Worm (Caenorhabditis elegans): ENCODE data around the gene srg-4.

Gene srg-4

ce11 chrIII:6236649-6237048 is 25.2 kb downstream of the srg-4 start, which contains the start of gene T12A2.21:
Gene T12A2.21, minus strand, starts transcription at chrIII:6236749.
- TF ChIP-seq madf-6 (GFP tag; IDR thresholded peaks at IDR 0.05) (no peak), F22D6.2 (tag; optimal IDR thresholded peaks at IDR 0.05) (no peak), nhr-179 (tag; optimal IDR thresholded peaks at IDR 0.05) (no peak), F52B5.7 (tag; optimal IDR thresholded peaks at IDR 0.05) (no peak), let-526 (GFP tag; IDR thresholded peaks at IDR 0.05) (no peak), lsy-27 (tag; optimal IDR thresholded peaks at IDR 0.05; ENCODE audit: borderline replicate concordance, insufficient read depth) (no peak), sea-2 (GFP tag; IDR thresholded peaks at IDR 0.05) (no peak), chd-7 (tag; optimal IDR thresholded peaks at IDR 0.05) (no peak), ceh-40 (GFP tag; IDR thresholded peaks at IDR 0.05) (no peak)

ce11 chrIII:6231880-6232279 is 30.0 kb downstream of the srg-4 start:
- TF ChIP-seq hlh-12 (tag; optimal IDR thresholded peaks at IDR 0.05): no peak
- TF ChIP-seq sea-2 (GFP tag; IDR thresholded peaks at IDR 0.05): no peak
- TF ChIP-seq fkh-3 (tag; optimal IDR thresholded peaks at IDR 0.05): no peak
- peak; percentile 68 for TF ChIP-seq nhr-80 (tag; optimal IDR thresholded peaks at IDR 0.05)
- peak; percentile 68; the same call in 1 of the 2 replicates for TF ChIP-seq hmg-1.2 (GFP tag; IDR thresholded peaks at IDR 0.05)

- no peak for TF ChIP-seq ZK185.1 (tag; optimal IDR thresholded peaks at IDR 0.05; ENCODE audit: poor library complexity, severe bottlenecking)
- no peak for TF ChIP-seq B0261.1 (tag; optimal IDR thresholded peaks at IDR 0.05)
- no peak for TF ChIP-seq ztf-28 (GFP tag; IDR thresholded peaks at IDR 0.05)
- no peak for TF ChIP-seq F22D6.2 (tag; optimal IDR thresholded peaks at IDR 0.05)
- TF ChIP-seq K11D2.4 (GFP tag; IDR thresholded peaks at IDR 0.05): no peak
- no peak for TF ChIP-seq ceh-58 (GFP tag; IDR thresholded peaks at IDR 0.05)
- no peak for TF ChIP-seq nfya-2 (GFP tag; IDR thresholded peaks at IDR 0.05)
- TF ChIP-seq tlf-1 (GFP tag; optimal IDR thresholded peaks at IDR 0.05): no peak
- no peak for TF ChIP-seq cebp-2 (GFP tag; IDR thresholded peaks at IDR 0.05)
- TF ChIP-seq akir-1 (GFP tag; optimal IDR thresholded peaks at IDR 0.05): no peak
Measured at ce11 chrIII:6230870-6231269, 31.0 kb downstream of the srg-4 start, which contains the start of gene esyt-2. Gene esyt-2, minus strand, starts transcription at chrIII:6230970.

ce11 chrIII:6221403-6221802 is 40.5 kb downstream of the srg-4 start:
- peak; percentile 82 for TF ChIP-seq hmg-1.2 (GFP tag; IDR thresholded peaks at IDR 0.05)
- no peak for TF ChIP-seq nfyb-1 (GFP tag; IDR thresholded peaks at IDR 0.05)
- TF ChIP-seq F39B2.1 (GFP tag; IDR thresholded peaks at IDR 0.05): no peak
- no peak for TF ChIP-seq C06A6.2 (GFP tag; conservative IDR thresholded peaks at IDR 0.05)
- TF ChIP-seq ztf-18 (tag; optimal IDR thresholded peaks at IDR 0.05): no peak
- no peak for TF ChIP-seq Y53F4B.3 (GFP tag; IDR thresholded peaks at IDR 0.05)
- TF ChIP-seq chd-7 (tag; optimal IDR thresholded peaks at IDR 0.05): no peak
- TF ChIP-seq lin-35 (GFP tag; optimal IDR thresholded peaks at IDR 0.05): no peak

DNA sequence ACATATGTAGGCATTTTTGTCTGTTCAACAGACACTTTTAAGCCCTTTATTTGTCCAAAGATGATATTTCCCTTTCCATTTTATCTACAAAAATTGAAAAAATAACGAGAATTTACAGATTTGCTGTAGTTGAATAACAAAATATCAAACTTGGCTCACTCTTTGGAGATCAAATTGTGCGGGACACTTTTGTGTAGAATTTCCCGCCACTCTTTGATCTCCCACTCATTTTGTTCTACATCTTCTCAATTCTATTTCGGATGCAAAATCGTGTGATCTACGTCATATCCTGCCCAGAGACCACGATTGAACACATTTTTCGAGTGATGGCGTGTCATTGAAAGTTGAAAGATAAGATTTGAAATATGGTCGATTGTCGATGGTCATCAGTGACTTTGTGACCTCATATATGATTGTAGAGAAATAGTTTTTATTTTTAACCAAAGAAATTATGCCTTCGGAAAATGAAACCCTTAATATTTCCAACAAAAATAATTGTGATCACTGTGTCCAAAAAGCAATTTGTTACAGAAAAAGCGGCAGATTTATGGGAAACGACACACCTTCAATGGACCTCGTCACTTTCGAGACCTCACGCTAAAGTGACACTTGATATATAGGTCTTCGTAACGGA is 44.9 kb downstream of the srg-4 start, which contains the start of gene hot-4:
Gene hot-4, plus strand, starts transcription at position 584 of the 634 bp plus-strand sequence.
- TF ChIP-seq madf-8 (GFP tag; conservative IDR thresholded peaks at IDR 0.05) (peak; percentile 31; the same call in 1 of the 2 replicates), efl-1 (GFP tag; optimal IDR thresholded peaks at IDR 0.05) (peak; percentile 66), mxl-1 (tag; optimal IDR thresholded peaks at IDR 0.05) (no peak), xnd-1 (tag; optimal IDR thresholded peaks at IDR 0.05) (no peak), lin-40 (tag; optimal IDR thresholded peaks at IDR 0.05) (no peak), dox-1 (GFP tag; IDR thresholded peaks at IDR 0.05) (no peak), ceh-40 (GFP tag; IDR thresholded peaks at IDR 0.05) (no peak), madf-6 (GFP tag; IDR thresholded peaks at IDR 0.05) (peak; percentile 84), F52B5.7 (tag; optimal IDR thresholded peaks at IDR 0.05) (no peak), ceh-100 (GFP tag; IDR thresholded peaks at IDR 0.05) (no peak), rpc-1 (optimal IDR thresholded peaks at IDR 0.05) (no peak), rpc-1 (tag; optimal IDR thresholded peaks at IDR 0.05) (no peak), F33H1.4 (GFP tag; IDR thresholded peaks at IDR 0.05) (peak; percentile 18; the same call in 1 of the 2 replicates), K11D2.4 (GFP tag; IDR thresholded peaks at IDR 0.05) (no peak), let-526 (GFP tag; IDR thresholded peaks at IDR 0.05) (no peak), B0336.3 (GFP tag; IDR thresholded peaks at IDR 0.05) (no peak), ceh-58 (GFP tag; IDR thresholded peaks at IDR 0.05) (no peak), attf-3 (GFP tag; conservative IDR thresholded peaks at IDR 0.05) (no peak), sdz-38 (tag; optimal IDR thresholded peaks at IDR 0.05) (no peak), dpl-1 (GFP tag; optimal IDR thresholded peaks at IDR 0.05) (peak; percentile 19), athp-1 (tag; optimal IDR thresholded peaks at IDR 0.05) (no peak)

Measured in whole organism, young adult.